Fruit fly (Drosophila melanogaster): ENCODE results near the gene CCT1.

Gene CCT1

dm6 chr3R:22539762-22540161 lies 48.5 kb upstream of the CCT1 start, which contains the start of gene CG5326 (continued):
- TF ChIP-seq CG34376 (GFP tag; optimal IDR thresholded peaks at IDR 0.05) = no peak
- TF ChIP-seq CG8765 (GFP tag; IDR thresholded peaks at IDR 0.05) = no peak
- no peak for TF ChIP-seq Xbp1 (GFP tag; optimal IDR thresholded peaks at IDR 0.05)
- no peak for TF ChIP-seq BtbVII (GFP tag; optimal IDR thresholded peaks at IDR 0.05)
- TF ChIP-seq CG8290 (GFP tag; optimal IDR thresholded peaks at IDR 0.05) = no peak
- peak in 1 of 2 experiments; percentile 40 for TF ChIP-seq CG8290 (tag; optimal IDR thresholded peaks at IDR 0.05)
- TF ChIP-seq ind (GFP tag; optimal IDR thresholded peaks at IDR 0.05) = no peak
- TF ChIP-seq lov (optimal IDR thresholded peaks at IDR 0.05) = no peak
- no peak for TF ChIP-seq lov (GFP tag; IDR thresholded peaks at IDR 0.05)
- TF ChIP-seq CG43689 (GFP tag; IDR thresholded peaks at IDR 0.05) = no peak
- no peak for TF ChIP-seq Atf3 (GFP tag; optimal IDR thresholded peaks at IDR 0.05)
- no peak for TF ChIP-seq CG11560 (tag; IDR thresholded peaks at IDR 0.05)
- no peak for TF ChIP-seq CG32767 (GFP tag; IDR thresholded peaks at IDR 0.05)
- no peak for TF ChIP-seq Ravus (GFP tag; IDR thresholded peaks at IDR 0.05)
- peak; percentile 32; the same call in 1 of the 2 replicates for TF ChIP-seq CG14014 (GFP tag; IDR thresholded peaks at IDR 0.05)
- TF ChIP-seq CG6813 (GFP tag; optimal IDR thresholded peaks at IDR 0.05) = no peak
- no peak for TF ChIP-seq Mrtf (GFP tag; IDR thresholded peaks at IDR 0.05)
- TF ChIP-seq CG7357 (GFP tag; IDR thresholded peaks at IDR 0.05) = no peak
- TF ChIP-seq jumu (GFP tag; optimal IDR thresholded peaks at IDR 0.05) = no peak
- peak; percentile 27 for TF ChIP-seq CG13894 (tag; optimal IDR thresholded peaks at IDR 0.05)
- TF ChIP-seq fd96Cb (tag; optimal IDR thresholded peaks at IDR 0.05) = no peak
- no peak for TF ChIP-seq sens (GFP tag)
- no peak for TF ChIP-seq zen2 (GFP tag; IDR thresholded peaks at IDR 0.05; ENCODE audit: partially characterized antibody)
- TF ChIP-seq stwl (tag; optimal IDR thresholded peaks at IDR 0.05) = no peak
- TF ChIP-seq chinmo (GFP tag; IDR thresholded peaks at IDR 0.05; ENCODE audit: partially characterized antibody) = peak; percentile 63; the same call in 2 of the 4 replicates
- no peak for TF ChIP-seq dmrt11E (tag; optimal IDR thresholded peaks at IDR 0.05)
- peak; percentile 51 for TF ChIP-seq CG3995 (GFP tag; optimal IDR thresholded peaks at IDR 0.05)
- TF ChIP-seq Med (GFP tag) = peak; percentile 79
- no peak for TF ChIP-seq repo (GFP tag; optimal IDR thresholded peaks at IDR 0.05)
- TF ChIP-seq chn (GFP tag; optimal IDR thresholded peaks at IDR 0.05) = no peak
- no peak for TF ChIP-seq Meics (GFP tag; optimal IDR thresholded peaks at IDR 0.05)
- no peak for TF ChIP-seq tin (GFP tag; optimal IDR thresholded peaks at IDR 0.05)
- no peak for TF ChIP-seq da (GFP tag; optimal IDR thresholded peaks at IDR 0.05)
- TF ChIP-seq sug (tag; optimal IDR thresholded peaks at IDR 0.05) = no peak
- TF ChIP-seq Rx (GFP tag; IDR thresholded peaks at IDR 0.05) = no peak
- no peak for TF ChIP-seq onecut (GFP tag; IDR thresholded peaks at IDR 0.05)
- no peak for TF ChIP-seq prd (optimal IDR thresholded peaks at IDR 0.05)
- no peak for TF ChIP-seq prd (GFP tag; IDR thresholded peaks at IDR 0.05)
- no peak for TF ChIP-seq mam (GFP tag; optimal IDR thresholded peaks at IDR 0.05)
- no peak for TF ChIP-seq NC2α (GFP tag; optimal IDR thresholded peaks at IDR 0.05)

- TF ChIP-seq sens (GFP tag) = peak; percentile 60
- TF ChIP-seq CG10366 (GFP tag; IDR thresholded peaks at IDR 0.05) = peak; percentile 29; the same call in 1 of the 2 replicates
- TF ChIP-seq CG13287 (GFP tag; IDR thresholded peaks at IDR 0.05; ENCODE audit: partially characterized antibody) = no peak
- no peak for TF ChIP-seq vnd (GFP tag; IDR thresholded peaks at IDR 0.05; ENCODE audit: partially characterized antibody)
- no peak for TF ChIP-seq CG7963 (GFP tag; IDR thresholded peaks at IDR 0.05; ENCODE audit: partially characterized antibody)
- TF ChIP-seq CG32532 (GFP tag; IDR thresholded peaks at IDR 0.05) = 0 out of 2 replicates have a peak, but pooled peaks have one; percentile 13
- no peak for TF ChIP-seq fd64A (GFP tag; optimal IDR thresholded peaks at IDR 0.05)
- TF ChIP-seq Sox102F (GFP tag; optimal IDR thresholded peaks at IDR 0.05) = peak; percentile 52
- TF ChIP-seq row (GFP tag; IDR thresholded peaks at IDR 0.05) = 0 out of 3 replicates have a peak, but pooled peaks have one; percentile 17
- no peak for TF ChIP-seq aop (GFP tag; IDR thresholded peaks at IDR 0.05)
- TF ChIP-seq Drgx (GFP tag; IDR thresholded peaks at IDR 0.05) = no peak
- TF ChIP-seq dm (GFP tag; optimal IDR thresholded peaks at IDR 0.05) = no peak
- peak; percentile 6 for TF ChIP-seq CG2712 (tag; optimal IDR thresholded peaks at IDR 0.05)
- TF ChIP-seq D19A (tag; optimal IDR thresholded peaks at IDR 0.05) = no peak
- TF ChIP-seq org-1 (GFP tag; optimal IDR thresholded peaks at IDR 0.05) = no peak
- peak; percentile 13 for TF ChIP-seq CG17359 (tag; optimal IDR thresholded peaks at IDR 0.05)
- TF ChIP-seq Ets65A (GFP tag) = peak; percentile 57
These were observed 47.6 kb upstream of the CCT1 start for dm6 chr3R:22538877-22539276.
